Worm (Caenorhabditis elegans): ENCODE results near the gene R08E3.3.

Gene R08E3.3

DNA sequence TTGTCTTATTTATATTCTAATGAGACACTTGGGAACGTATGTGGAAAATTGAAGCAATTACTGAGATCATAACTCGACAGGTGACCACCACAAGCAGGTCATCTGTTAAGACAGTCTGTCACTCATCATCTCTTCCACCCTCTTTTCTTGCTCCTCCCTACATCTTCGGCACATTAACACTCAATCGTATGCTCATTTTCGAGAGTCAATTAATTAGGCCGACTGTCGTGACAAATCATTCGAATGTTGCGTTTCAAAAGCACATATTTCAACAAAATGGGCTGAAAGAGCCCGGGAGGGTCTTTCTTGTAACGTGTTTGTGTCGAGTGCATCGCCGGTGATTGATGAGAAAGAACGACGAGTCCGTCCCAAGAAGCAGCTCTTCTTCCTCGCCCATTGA, 16.1 kb upstream of the R08E3.3 start:
- TF ChIP-seq unc-62 (GFP tag; optimal IDR thresholded peaks at IDR 0.05 in 1 of 2) (peak in 1 of 2 experiments; percentile 84), unc-62 (tag; optimal IDR thresholded peaks at IDR 0.05) (no peak), aha-1 (tag) (peak; percentile 52), pha-4 (GFP tag; IDR thresholded peaks at IDR 0.05) (no peak), pha-4 (tag; optimal IDR thresholded peaks at IDR 0.05) (no peak), hmg-1.1 (GFP tag; IDR thresholded peaks at IDR 0.05) (0 out of 2 replicates have a peak, but pooled peaks have one; percentile 33), lin-39 (tag; optimal IDR thresholded peaks at IDR 0.05) (peak; percentile 44)

- no peak for TF ChIP-seq rbr-2 (tag; optimal IDR thresholded peaks at IDR 0.05)
- no peak for TF ChIP-seq aha-1 (tag)
- TF ChIP-seq nhr-42 (GFP tag; IDR thresholded peaks at IDR 0.05): no peak
- TF ChIP-seq F49E8.2 (tag; optimal IDR thresholded peaks at IDR 0.05; ENCODE audit: borderline replicate concordance): no peak
- TF ChIP-seq unc-62 (GFP tag; optimal IDR thresholded peaks at IDR 0.05 in 1 of 2): peak in 1 of 2 experiments; percentile 92
- no peak for TF ChIP-seq unc-62 (tag; optimal IDR thresholded peaks at IDR 0.05)
- TF ChIP-seq ama-1 (optimal IDR thresholded peaks at IDR 0.05): no peak
- no peak for TF ChIP-seq Y48G9A.11 (GFP tag; IDR thresholded peaks at IDR 0.05)
- TF ChIP-seq ztf-7 (tag; optimal IDR thresholded peaks at IDR 0.05): no peak
- peak in 1 of 2 experiments; percentile 11 for TF ChIP-seq daf-16 (GFP tag; optimal IDR thresholded peaks at IDR 0.05)
- no peak for TF ChIP-seq daf-16 (tag; optimal IDR thresholded peaks at IDR 0.05)
Measured at ce11 chrX:4803942-4804341, 14.5 kb upstream of the R08E3.3 start.

DNA sequence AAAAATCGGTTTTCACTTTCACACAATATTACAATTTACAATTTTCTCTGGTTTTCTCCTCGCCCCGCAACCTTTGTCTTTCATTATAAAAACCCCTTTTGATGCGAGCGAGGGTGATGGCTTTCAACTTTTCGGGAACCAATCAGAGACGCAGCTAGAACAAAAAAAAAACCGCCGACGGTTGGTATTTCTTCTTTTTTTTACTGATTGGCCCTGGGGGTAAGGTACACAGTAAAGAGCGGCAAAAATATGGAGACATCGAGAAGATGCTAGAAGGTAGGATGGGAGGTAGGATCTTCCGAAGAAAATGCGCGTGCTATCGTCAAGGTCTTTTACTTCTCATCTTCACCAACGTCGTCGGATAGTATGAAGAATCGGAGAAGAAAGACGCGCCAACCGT, 9.7 kb upstream of the R08E3.3 start:
- TF ChIP-seq mep-1 (tag; optimal IDR thresholded peaks at IDR 0.05) (peak; percentile 8), hlh-30 (tag; optimal IDR thresholded peaks at IDR 0.05; ENCODE audit: insufficient read depth) (peak; percentile 3), egl-27 (tag; optimal IDR thresholded peaks at IDR 0.05) (no peak), unc-62 (GFP tag; optimal IDR thresholded peaks at IDR 0.05 in 1 of 2) (peak in 1 of 2 experiments; percentile 99), unc-62 (tag; optimal IDR thresholded peaks at IDR 0.05) (no peak)

- no peak for TF ChIP-seq vab-7 (GFP tag; IDR thresholded peaks at IDR 0.05)
- peak; percentile 89 for TF ChIP-seq aha-1 (tag)
Measured at ce11 chrX:4809189-4809588, 9.2 kb upstream of the R08E3.3 start.

DNA sequence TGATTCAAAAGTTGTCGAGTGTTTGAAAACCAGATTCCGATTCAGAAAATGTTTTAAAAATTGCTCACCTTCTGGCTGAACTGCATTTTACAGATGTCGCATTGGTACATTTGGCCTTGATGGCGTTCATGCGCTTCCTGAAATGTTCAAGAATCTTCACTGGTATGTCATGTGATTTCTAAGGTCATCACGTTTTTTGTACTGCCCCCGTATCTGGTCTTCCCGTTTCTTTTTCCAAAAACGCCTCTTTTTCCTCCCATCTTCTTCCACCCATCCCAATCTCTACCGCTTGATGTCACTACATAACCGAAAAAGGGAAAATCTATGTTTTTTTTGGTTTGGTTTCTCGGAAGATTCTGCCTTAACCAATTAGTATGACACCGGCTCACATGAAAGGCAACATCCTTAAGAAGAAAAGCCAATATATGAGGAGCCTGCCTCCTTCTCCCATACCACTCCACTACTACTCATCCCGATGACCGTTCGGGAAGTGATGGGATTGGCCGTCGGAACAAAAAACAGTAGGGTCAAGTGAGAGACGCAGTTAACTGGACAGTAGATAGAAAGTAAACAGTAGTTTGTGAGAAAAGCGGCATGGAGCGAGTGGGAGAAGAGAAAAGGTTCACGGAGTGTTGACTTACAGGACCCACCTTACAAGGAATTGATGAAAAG, 8.5 kb upstream of the R08E3.3 start:
- TF ChIP-seq nhr-28 (tag; optimal IDR thresholded peaks at IDR 0.05) (peak; percentile 15), dmd-9 (GFP tag; IDR thresholded peaks at IDR 0.05) (no peak), zip-2 (tag; optimal IDR thresholded peaks at IDR 0.05) (no peak), nhr-77 (tag; optimal IDR thresholded peaks at IDR 0.05) (no peak), unc-130 (GFP tag; optimal IDR thresholded peaks at IDR 0.05) (no peak), nhr-11 (tag; optimal IDR thresholded peaks at IDR 0.05) (no peak), ceh-28 (tag; optimal IDR thresholded peaks at IDR 0.05) (no peak), mxl-3 (GFP tag; optimal IDR thresholded peaks at IDR 0.05) (no peak), snpc-4 (tag; optimal IDR thresholded peaks at IDR 0.05) (no peak), unc-39 (tag; optimal IDR thresholded peaks at IDR 0.05) (no peak), ama-1 (optimal IDR thresholded peaks at IDR 0.05) (no peak), F37D6.2 (tag; optimal IDR thresholded peaks at IDR 0.05) (no peak), dpl-1 (GFP tag; optimal IDR thresholded peaks at IDR 0.05) (no peak), F49E8.2 (tag; optimal IDR thresholded peaks at IDR 0.05; ENCODE audit: borderline replicate concordance) (no peak), ZK337.2 (GFP tag; IDR thresholded peaks at IDR 0.05) (no peak), nhr-10 (tag; optimal IDR thresholded peaks at IDR 0.05) (no peak), T26A8.4 (GFP tag; IDR thresholded peaks at IDR 0.05) (no peak), zag-1 (tag; optimal IDR thresholded peaks at IDR 0.05) (no peak), ztf-11 (tag; optimal IDR thresholded peaks at IDR 0.05) (no peak), ceh-62 (tag; optimal IDR thresholded peaks at IDR 0.05) (no peak), set-16 (GFP tag; IDR thresholded peaks at IDR 0.05) (no peak), daf-8 (GFP tag; IDR thresholded peaks at IDR 0.05) (no peak), Y48G9A.11 (GFP tag; IDR thresholded peaks at IDR 0.05) (no peak), lin-1 (GFP tag; IDR thresholded peaks at IDR 0.05) (no peak), madf-5 (GFP tag; IDR thresholded peaks at IDR 0.05) (no peak), hlh-11 (tag; optimal IDR thresholded peaks at IDR 0.05) (peak; percentile 27), tag-97 (GFP tag; IDR thresholded peaks at IDR 0.05) (no peak), Y105C5A.15 (GFP tag; IDR thresholded peaks at IDR 0.05) (no peak), egl-43 (GFP tag; IDR thresholded peaks at IDR 0.05) (no peak), Y5F2A.4 (GFP tag; optimal IDR thresholded peaks at IDR 0.05) (no peak)

All from whole organism, L4 larva.